Worm (Caenorhabditis elegans) whole organism, L1 larva: ENCODE results near the gene C26B9.2.
A peak's percentile ranks its signal among the peaks of the same experiment; 100 is the strongest.

Experiments used
- C04F5.9 ChIP-seq: sonication (generic microtip); optimal IDR thresholded peaks from 2 replicates; lab custom pipeline; 2016; ENCODE audit warnings: missing genetic modification characterization, missing compliant biosample characterization
- F16B12.6 ChIP-seq: fragments of 150-350 bp; optimal IDR thresholded peaks from 2 replicates; lab custom pipeline; 2014; ENCODE audit warnings: missing biosample characterization, missing genetic modification characterization
- Y116A8C.19 ChIP-seq: sonication (generic microtip); optimal IDR thresholded peaks from 2 replicates; lab custom pipeline; 2016; ENCODE audit warnings: missing compliant biosample characterization, missing genetic modification characterization, borderline replicate concordance
- alr-1 ChIP-seq: fragments of 200-800 bp; sonication (Bioruptor generic); optimal IDR thresholded peaks from 2 replicates; lab custom pipeline; 2018; ENCODE audit warnings: borderline replicate concordance, mild to moderate bottlenecking, missing genetic modification characterization, missing compliant biosample characterization
- aly-2 ChIP-seq: fragments of 150-350 bp; optimal IDR thresholded peaks from 2 replicates; lab custom pipeline; 2014; ENCODE audit warnings: missing biosample characterization, missing genetic modification characterization
- ama-1 ChIP-seq: fragments of 150-350 bp; optimal IDR thresholded peaks from 2 replicates; lab custom pipeline; 2014
- ceh-8 ChIP-seq: fragments of 200-800 bp; sonication (Bioruptor generic); optimal IDR thresholded peaks from 2 replicates; lab custom pipeline; 2018; ENCODE audit warnings: mild to moderate bottlenecking, missing genetic modification characterization, moderate library complexity, missing compliant biosample characterization
- ceh-82 ChIP-seq, 3 experiments: fragments of 150-350 bp in 1 of 3; sonication (generic microtip) in 2 of 3; optimal IDR thresholded peaks; 2 replicates each; lab custom pipeline; 2014 to 2017; ENCODE audit warnings: missing biosample characterization in 3 of 3, missing genetic modification characterization in 3 of 3
- ceh-88 ChIP-seq: fragments of 200-800 bp; sonication (Bioruptor generic); IDR thresholded peaks from 2 replicates; pipeline ENCODE4 v1.3.6; 2022; ENCODE audit warnings: missing genetic modification characterization, missing compliant biosample characterization
- ces-1 ChIP-seq: fragments of 150-350 bp; optimal IDR thresholded peaks from 2 replicates; lab custom pipeline; 2014; ENCODE audit warnings: missing biosample characterization, missing genetic modification reagents, missing genetic modification characterization
- dpl-1 ChIP-seq, 3 experiments: fragments of 150-350 bp in 2 of 3; sonication (generic microtip) in 1 of 3; optimal IDR thresholded peaks; 2 replicates each; lab custom pipeline; 2014 to 2017; ENCODE audit warnings: missing biosample characterization in 3 of 3, missing genetic modification characterization in 3 of 3, missing genetic modification reagents in 3 of 3
- efl-1 ChIP-seq, 4 experiments: fragments of 150-350 bp; optimal IDR thresholded peaks in 3 of 4; peaks in 1 of 4; 1 replicate in 1 of 4; 2 replicates in 3 of 4; lab custom pipeline; 2014; ENCODE audit warnings: missing biosample characterization in 2 of 4, missing genetic modification characterization in 2 of 4, missing genetic modification reagents in 2 of 4
- efl-3 ChIP-seq: fragments of 200-800 bp; sonication (Bioruptor generic); optimal IDR thresholded peaks from 2 replicates; lab custom pipeline; 2018; ENCODE audit warnings: mild to moderate bottlenecking, missing genetic modification characterization, missing compliant biosample characterization
- egl-27 ChIP-seq, 2 experiments: fragments of 150-350 bp in 1 of 2; sonication (generic microtip); optimal IDR thresholded peaks; 3 replicates each; lab custom pipeline; 2017 to 2018; ENCODE audit warnings: missing biosample characterization in 2 of 2, missing genetic modification characterization in 2 of 2, missing genetic modification reagents in 2 of 2
- elt-2 ChIP-seq: sonication (generic microtip); optimal IDR thresholded peaks from 2 replicates; lab custom pipeline; 2016; ENCODE audit warnings: missing genetic modification characterization, mild to moderate bottlenecking, inconsistent platforms, missing compliant biosample characterization, missing genetic modification reagents
- elt-3 ChIP-seq, 6 experiments: fragments of 150-350 bp in 1 of 6; sonication (generic microtip); optimal IDR thresholded peaks; 2 replicates each; lab custom pipeline; 2017 to 2018; ENCODE audit warnings: missing biosample characterization in 6 of 6, missing genetic modification characterization in 6 of 6, inconsistent platforms in 1 of 6
- fkh-8 ChIP-seq: sonication (generic microtip); optimal IDR thresholded peaks from 2 replicates; lab custom pipeline; 2016; ENCODE audit warnings: mild to moderate bottlenecking, missing genetic modification characterization, missing compliant biosample characterization
- fos-1 ChIP-seq: fragments of 150-350 bp; optimal IDR thresholded peaks from 2 replicates; lab custom pipeline; 2014; ENCODE audit warnings: missing biosample characterization, missing genetic modification characterization
- grh-1 ChIP-seq: fragments of 200-800 bp; sonication (Bioruptor generic); IDR thresholded peaks from 2 replicates; pipeline ENCODE4 v1.3.6; 2022; ENCODE audit warnings: missing genetic modification reagents, missing genetic modification characterization, missing compliant biosample characterization
- hlh-4 ChIP-seq: sonication (generic microtip); optimal IDR thresholded peaks from 2 replicates; lab custom pipeline; 2016; ENCODE audit warnings: mild to moderate bottlenecking, missing genetic modification characterization, missing compliant biosample characterization
- isw-1 ChIP-seq: fragments of 200-800 bp; sonication (Bioruptor generic); IDR thresholded peaks from 2 replicates; pipeline ENCODE4 v1.3.6; 2022; ENCODE audit warnings: missing genetic modification characterization, missing compliant biosample characterization
- jun-1 ChIP-seq: fragments of 150-350 bp; optimal IDR thresholded peaks from 2 replicates; lab custom pipeline; 2014; ENCODE audit warnings: missing biosample characterization, missing genetic modification reagents, missing genetic modification characterization
- lin-14 ChIP-seq: fragments of 200-800 bp; sonication (Bioruptor generic); optimal IDR thresholded peaks from 2 replicates; lab custom pipeline; 2018; ENCODE audit warnings: mild to moderate bottlenecking, missing genetic modification characterization, moderate library complexity, missing compliant biosample characterization
- lin-15B ChIP-seq: fragments of 150-350 bp; sonication (generic microtip); optimal IDR thresholded peaks from 3 replicates; lab custom pipeline; 2014; ENCODE audit warnings: missing biosample characterization, missing genetic modification characterization
- lin-35 ChIP-seq, 2 experiments: fragments of 150-350 bp; optimal IDR thresholded peaks; 2 replicates each; lab custom pipeline; 2014; ENCODE audit warnings: missing biosample characterization in 2 of 2, missing genetic modification characterization in 2 of 2, missing genetic modification reagents in 2 of 2
- lin-39 ChIP-seq: fragments of 150-350 bp; optimal IDR thresholded peaks from 2 replicates; lab custom pipeline; 2014; ENCODE audit warnings: missing biosample characterization, missing genetic modification reagents, missing genetic modification characterization
- lir-3 ChIP-seq: sonication (generic microtip); optimal IDR thresholded peaks from 2 replicates; lab custom pipeline; 2016; ENCODE audit warnings: mild to moderate bottlenecking, missing genetic modification characterization, moderate library complexity, missing compliant biosample characterization; ENCODE audit not compliant: poor library complexity
- lsy-2 ChIP-seq, 2 experiments: fragments of 150-350 bp; optimal IDR thresholded peaks; 2 replicates each; lab custom pipeline; 2014; ENCODE audit warnings: missing biosample characterization in 2 of 2, missing genetic modification characterization in 2 of 2
- nhr-12 ChIP-seq: sonication (generic microtip); optimal IDR thresholded peaks from 2 replicates; lab custom pipeline; 2017; ENCODE audit warnings: missing biosample characterization, missing genetic modification characterization
- nhr-47 ChIP-seq: sonication (generic microtip); optimal IDR thresholded peaks from 2 replicates; lab custom pipeline; 2016; ENCODE audit warnings: mild to moderate bottlenecking, missing genetic modification characterization, moderate library complexity, missing compliant biosample characterization
- nhr-71 ChIP-seq: sonication (generic microtip); optimal IDR thresholded peaks from 2 replicates; lab custom pipeline; 2016; ENCODE audit warnings: mild to moderate bottlenecking, missing genetic modification characterization, moderate library complexity, missing compliant biosample characterization
- nhr-76 ChIP-seq: sonication (generic microtip); optimal IDR thresholded peaks from 2 replicates; lab custom pipeline; 2017; ENCODE audit warnings: missing biosample characterization, missing genetic modification characterization
- pag-3 ChIP-seq: sonication (generic microtip); optimal IDR thresholded peaks from 2 replicates; lab custom pipeline; 2017; ENCODE audit warnings: missing genetic modification characterization, mild to moderate bottlenecking, missing compliant biosample characterization, antibody characterized with exemption, borderline replicate concordance; ENCODE audit not compliant: insufficient read depth
- pax-3 ChIP-seq: fragments of 200-800 bp; sonication (Bioruptor generic); optimal IDR thresholded peaks from 2 replicates; lab custom pipeline; 2018; ENCODE audit warnings: mild to moderate bottlenecking, missing genetic modification characterization, moderate library complexity, missing compliant biosample characterization
- pqm-1 ChIP-seq: sonication (generic microtip); optimal IDR thresholded peaks from 3 replicates; lab custom pipeline; 2017; ENCODE audit warnings: missing biosample characterization, missing genetic modification characterization
- rnt-1 ChIP-seq: sonication (generic microtip); optimal IDR thresholded peaks from 2 replicates; lab custom pipeline; 2016; ENCODE audit warnings: mild to moderate bottlenecking, missing genetic modification characterization, moderate library complexity, missing compliant biosample characterization
- snpc-4 ChIP-seq: fragments of 150-350 bp; optimal IDR thresholded peaks from 2 replicates; lab custom pipeline; 2014; ENCODE audit warnings: missing biosample characterization, missing genetic modification characterization
- snu-23 ChIP-seq: sonication (generic microtip); optimal IDR thresholded peaks from 2 replicates; lab custom pipeline; 2016; ENCODE audit warnings: missing genetic modification characterization, missing compliant biosample characterization
- tbx-2 ChIP-seq: sonication (generic microtip); optimal IDR thresholded peaks from 2 replicates; lab custom pipeline; 2016; ENCODE audit warnings: missing genetic modification characterization, missing compliant biosample characterization
- unc-130 ChIP-seq: fragments of 150-350 bp; optimal IDR thresholded peaks from 2 replicates; lab custom pipeline; 2017; ENCODE audit warnings: missing biosample characterization, missing genetic modification characterization, inconsistent platforms
- unc-62 ChIP-seq: fragments of 150-350 bp; optimal IDR thresholded peaks from 2 replicates; lab custom pipeline; 2014; ENCODE audit warnings: missing biosample characterization, missing genetic modification reagents, missing genetic modification characterization
- unc-98 ChIP-seq: fragments of 200-800 bp; sonication (Bioruptor generic); IDR thresholded peaks from 2 replicates; pipeline ENCODE4 v1.3.6; 2022; ENCODE audit warnings: missing genetic modification characterization, missing compliant biosample characterization
- vab-15 ChIP-seq: sonication (generic microtip); optimal IDR thresholded peaks from 2 replicates; lab custom pipeline; 2017; ENCODE audit warnings: missing genotype, mild to moderate bottlenecking, missing genetic modification characterization, missing compliant biosample characterization
- xbp-1 ChIP-seq: sonication (generic microtip); optimal IDR thresholded peaks from 2 replicates; lab custom pipeline; 2016; ENCODE audit warnings: missing genetic modification characterization, missing compliant biosample characterization
- zip-4 ChIP-seq: fragments of 200-800 bp; sonication (Bioruptor generic); optimal IDR thresholded peaks from 2 replicates; lab custom pipeline; 2018; ENCODE audit warnings: mild to moderate bottlenecking, missing genetic modification characterization, moderate library complexity, missing compliant biosample characterization
- ztf-11 ChIP-seq, 2 experiments: sonication (generic microtip); optimal IDR thresholded peaks; 2 replicates each; lab custom pipeline; 2016 to 2017; ENCODE audit warnings: missing genetic modification characterization in 2 of 2, missing biosample characterization in 1 of 2, missing compliant biosample characterization in 1 of 2
- ztf-4 ChIP-seq: fragments of 150-350 bp; optimal IDR thresholded peaks from 2 replicates; lab custom pipeline; 2014; ENCODE audit warnings: missing biosample characterization, missing genetic modification characterization

The C26B9.2 gene

ce11 chrX:5365437-5365836, 25.4 kb downstream of the C26B9.2 start, which contains the start of gene F35C8.5:
TSS of gene F35C8.5 (plus strand) at chrX:5365813.
- peak in 1 of 2 experiments; percentile 8 for TF ChIP-seq lin-35 (GFP tag; optimal IDR thresholded peaks at IDR 0.05; lab: Kevin White, UChicago)
- no peak for TF ChIP-seq egl-27 (tag; optimal IDR thresholded peaks at IDR 0.05; lab: Kevin White, UChicago)
- TF ChIP-seq C04F5.9: no peak
- TF ChIP-seq lin-15B: no peak
- peak; percentile 30 for TF ChIP-seq elt-2
- no peak for TF ChIP-seq ztf-11 (tag; optimal IDR thresholded peaks at IDR 0.05; lab: Kevin White, UChicago)

- TF ChIP-seq lin-39: no peak
- no peak for TF ChIP-seq fos-1
- no peak for TF ChIP-seq nhr-76 (tag; lab: Kevin White, UChicago)
- no peak for TF ChIP-seq ztf-11 (tag; optimal IDR thresholded peaks at IDR 0.05; lab: Kevin White, UChicago)
- TF ChIP-seq efl-1 (optimal IDR thresholded peaks at IDR 0.05; lab: Kevin White, UChicago): no peak
- TF ChIP-seq efl-1 (GFP tag; optimal IDR thresholded peaks at IDR 0.05 in 1 of 2; lab: Kevin White, UChicago): no peak
- TF ChIP-seq Y116A8C.19: no peak
- TF ChIP-seq C04F5.9: no peak
- no peak for TF ChIP-seq pax-3 (tag; lab: Kevin White, UChicago)
- TF ChIP-seq tbx-2 (tag; lab: Kevin White, UChicago): no peak
- TF ChIP-seq unc-130 (tag; lab: Kevin White, UChicago): no peak
- no peak for TF ChIP-seq pqm-1 (tag; lab: Kevin White, UChicago)
- TF ChIP-seq elt-3 (tag; optimal IDR thresholded peaks at IDR 0.05; lab: Kevin White, UChicago): no peak
- no peak for TF ChIP-seq ceh-82 (tag; optimal IDR thresholded peaks at IDR 0.05; lab: Kevin White, UChicago)
- no peak for TF ChIP-seq nhr-12 (tag; lab: Kevin White, UChicago)
- no peak for TF ChIP-seq lir-3 (tag; lab: Kevin White, UChicago)
- no peak for TF ChIP-seq ceh-88
- no peak for TF ChIP-seq isw-1 (GFP tag; lab: Robert Waterston, UW)
- TF ChIP-seq snu-23 (GFP tag; lab: Kevin White, UChicago): no peak
Measured at ce11 chrX:5366613-5367012, 26.6 kb downstream of the C26B9.2 start.

DNA sequence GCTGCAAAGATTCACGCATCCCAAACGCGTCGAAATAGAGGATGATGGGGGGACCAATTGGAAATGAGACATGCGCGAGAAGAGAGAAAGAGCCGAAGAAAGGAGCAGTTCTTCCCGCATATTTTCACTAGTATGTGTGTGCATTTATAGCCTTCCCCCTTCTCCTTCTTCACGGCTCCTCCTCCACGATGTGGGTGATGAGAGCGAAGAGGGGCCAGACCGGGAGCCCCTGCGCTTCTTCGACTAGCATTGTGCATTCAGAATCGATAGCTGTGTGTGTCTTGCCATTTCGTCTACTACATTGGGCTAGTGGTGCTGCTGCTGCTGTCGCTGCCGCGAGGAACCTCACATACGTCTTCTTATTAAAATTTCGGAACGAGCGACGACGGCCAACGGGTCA, 28.2 kb downstream of the C26B9.2 start, which contains the start of gene jkk-1:
TSS of gene jkk-1 (plus strand) at position 249 of the 400 bp plus-strand sequence.
- TF ChIP-seq ceh-8 (GFP tag; lab: Kevin White, UChicago) (no peak), ama-1 (lab: Kevin White, UChicago) (no peak), aly-2 (tag; lab: Kevin White, UChicago) (no peak), unc-98 (GFP tag; lab: Robert Waterston, UW) (no peak), efl-3 (GFP tag; lab: Kevin White, UChicago) (no peak), lin-15B (no peak), snu-23 (GFP tag; lab: Kevin White, UChicago) (peak; percentile 14), egl-27 (tag; optimal IDR thresholded peaks at IDR 0.05; lab: Kevin White, UChicago) (no peak), nhr-71 (tag; lab: Kevin White, UChicago) (peak; percentile 34), Y116A8C.19 (no peak), dpl-1 (GFP tag; optimal IDR thresholded peaks at IDR 0.05; lab: Kevin White, UChicago) (no peak), snpc-4 (tag; lab: Kevin White, UChicago) (no peak), nhr-76 (tag; lab: Kevin White, UChicago) (no peak), lin-14 (GFP tag; lab: Kevin White, UChicago) (peak; percentile 83), ceh-82 (tag; optimal IDR thresholded peaks at IDR 0.05; lab: Kevin White, UChicago) (peak; percentile 36 to 53 (median 39)), rnt-1 (tag; lab: Kevin White, UChicago) (no peak), jun-1 (no peak), F16B12.6 (tag; lab: Kevin White, UChicago) (no peak), hlh-4 (tag; lab: Kevin White, UChicago) (no peak), ceh-88 (no peak), xbp-1 (tag; lab: Kevin White, UChicago) (peak; percentile 22), vab-15 (no peak), nhr-47 (tag; lab: Kevin White, UChicago) (peak; percentile 53), unc-62 (no peak), lin-35 (GFP tag; optimal IDR thresholded peaks at IDR 0.05; lab: Kevin White, UChicago) (peak in 1 of 2 experiments; percentile 3), grh-1 (no peak), fkh-8 (tag; lab: Kevin White, UChicago) (peak; percentile 58), ztf-4 (tag; lab: Kevin White, UChicago) (no peak), zip-4 (GFP tag; lab: Kevin White, UChicago) (no peak), pag-3 (tag; lab: Kevin White, UChicago) (no peak), lsy-2 (tag; optimal IDR thresholded peaks at IDR 0.05; lab: Kevin White, UChicago) (peak in 1 of 2 experiments; percentile 21), alr-1 (tag; lab: Kevin White, UChicago) (no peak), ces-1 (GFP tag; lab: Kevin White, UChicago) (no peak), C04F5.9 (no peak)
